Worm (Caenorhabditis elegans) whole organism, young adult: Measurements from ENCODE around the gene mdmh-35.

Experiments used
- B0261.1 ChIP-seq: sonication (generic microtip); optimal IDR thresholded peaks from 2 replicates; lab custom pipeline; 2016; ENCODE audit warnings: mild to moderate bottlenecking, missing genetic modification characterization, moderate library complexity, missing compliant biosample characterization
- B0336.3 ChIP-seq: fragments of 200-800 bp; sonication (Bioruptor generic); IDR thresholded peaks from 2 replicates; pipeline ENCODE4 v1.3.6; 2022; ENCODE audit warnings: missing genetic modification characterization, missing compliant biosample characterization
- C06A6.2 ChIP-seq: fragments of 200-800 bp; sonication (Bioruptor generic); conservative IDR thresholded peaks from 2 replicates; pipeline ENCODE4 v1.3.6; 2022; ENCODE audit warnings: missing genetic modification characterization, missing compliant biosample characterization
- C17E4.6 ChIP-seq: fragments of 200-800 bp; sonication (Bioruptor generic); IDR thresholded peaks from 2 replicates; pipeline ENCODE4 v1.3.6; 2022; ENCODE audit warnings: missing genetic modification reagents, missing genetic modification characterization, missing compliant biosample characterization
- D2030.7 ChIP-seq: fragments of 200-800 bp; sonication (Bioruptor generic); IDR thresholded peaks from 2 replicates; pipeline ENCODE4 v1.3.6; 2022; ENCODE audit warnings: missing genetic modification reagents, missing genetic modification characterization, missing compliant biosample characterization
- F33H1.4 ChIP-seq: fragments of 200-800 bp; sonication (Bioruptor generic); IDR thresholded peaks from 2 replicates; pipeline ENCODE4 v1.3.6; 2022; ENCODE audit warnings: missing genetic modification reagents, missing genetic modification characterization, missing compliant biosample characterization
- F37B4.10 ChIP-seq: fragments of 200-800 bp; sonication (Bioruptor generic); IDR thresholded peaks from 2 replicates; pipeline ENCODE4 v1.3.6; 2022; ENCODE audit warnings: missing genetic modification characterization, missing compliant biosample characterization
- F39B2.1 ChIP-seq: fragments of 200-800 bp; sonication (Bioruptor generic); IDR thresholded peaks from 2 replicates; pipeline ENCODE4 v1.3.6; 2022; ENCODE audit warnings: missing genetic modification reagents, missing genetic modification characterization, missing compliant biosample characterization
- Y53F4B.3 ChIP-seq: fragments of 200-800 bp; sonication (Bioruptor generic); IDR thresholded peaks from 2 replicates; pipeline ENCODE4 v1.3.6; 2022; ENCODE audit warnings: missing genetic modification reagents, missing genetic modification characterization, missing compliant biosample characterization
- Y53G8AR.9 ChIP-seq: fragments of 200-800 bp; sonication (Bioruptor generic); conservative IDR thresholded peaks from 2 replicates; pipeline ENCODE4 v1.3.6; 2022; ENCODE audit warnings: missing genetic modification reagents, missing genetic modification characterization, missing compliant biosample characterization
- Y67H2A.10 ChIP-seq: fragments of 200-800 bp; sonication (Bioruptor generic); conservative IDR thresholded peaks from 2 replicates; pipeline ENCODE4 v1.3.6; 2022; ENCODE audit warnings: missing genetic modification reagents, missing genetic modification characterization, missing compliant biosample characterization
- Y79H2A.3 ChIP-seq: fragments of 200-800 bp; sonication (Bioruptor generic); conservative IDR thresholded peaks from 2 replicates; pipeline ENCODE4 v1.3.6; 2022; ENCODE audit warnings: missing genetic modification reagents, missing genetic modification characterization, missing compliant biosample characterization
- athp-1 ChIP-seq: sonication (generic microtip); optimal IDR thresholded peaks from 2 replicates; lab custom pipeline; 2017; ENCODE audit warnings: mild to moderate bottlenecking, missing genetic modification characterization, missing compliant biosample characterization
- attf-3 ChIP-seq: fragments of 200-800 bp; sonication (Bioruptor generic); conservative IDR thresholded peaks from 2 replicates; pipeline ENCODE4 v1.3.6; 2022; ENCODE audit warnings: missing genetic modification reagents, missing genetic modification characterization, missing compliant biosample characterization
- attf-6 ChIP-seq: fragments of 200-800 bp; sonication (Bioruptor generic); IDR thresholded peaks from 2 replicates; pipeline ENCODE4 v1.3.6; 2022; ENCODE audit warnings: missing genetic modification reagents, missing genetic modification characterization, missing compliant biosample characterization
- cebp-1 ChIP-seq, 2 experiments: fragments of 200-800 bp in 1 of 2; sonication (Bioruptor generic) in 1 of 2; sonication (generic microtip) in 1 of 2; IDR thresholded peaks in 1 of 2; optimal IDR thresholded peaks in 1 of 2; 2 replicates each; pipeline versions ENCODE4 v1.3.6 to Lab custom; 2017 to 2022; ENCODE audit warnings: missing compliant biosample characterization in 2 of 2, missing genetic modification characterization in 2 of 2, mild to moderate bottlenecking in 1 of 2, missing genetic modification reagents in 1 of 2, moderate library complexity in 1 of 2
- ceh-27 ChIP-seq: fragments of 200-800 bp; sonication (Bioruptor generic); optimal IDR thresholded peaks from 2 replicates; lab custom pipeline; 2018; ENCODE audit warnings: mild to moderate bottlenecking, missing genetic modification characterization, moderate library complexity, missing compliant biosample characterization
- ceh-79 ChIP-seq: sonication (generic microtip); optimal IDR thresholded peaks from 2 replicates; lab custom pipeline; 2017; ENCODE audit warnings: mild to moderate bottlenecking, missing genetic modification characterization, missing compliant biosample characterization
- ceh-91 ChIP-seq: fragments of 200-800 bp; sonication (Bioruptor generic); IDR thresholded peaks from 2 replicates; pipeline ENCODE4 v1.3.6; 2022; ENCODE audit warnings: missing genetic modification reagents, missing genetic modification characterization, missing compliant biosample characterization
- chd-7 ChIP-seq: sonication (generic microtip); optimal IDR thresholded peaks from 2 replicates; lab custom pipeline; 2016; ENCODE audit warnings: mild to moderate bottlenecking, missing genetic modification characterization, moderate library complexity, missing compliant biosample characterization
- die-1 ChIP-seq: sonication (generic microtip); optimal IDR thresholded peaks from 2 replicates; lab custom pipeline; 2016; ENCODE audit warnings: missing genotype, mild to moderate bottlenecking, missing genetic modification characterization, missing compliant biosample characterization
- dox-1 ChIP-seq: fragments of 200-800 bp; sonication (Bioruptor generic); IDR thresholded peaks from 2 replicates; pipeline ENCODE4 v1.3.6; 2022; ENCODE audit warnings: missing genetic modification reagents, missing genetic modification characterization, missing compliant biosample characterization
- efl-1 ChIP-seq: fragments of 150-350 bp; optimal IDR thresholded peaks from 2 replicates; lab custom pipeline; 2014; ENCODE audit warnings: missing biosample characterization, missing genetic modification reagents, missing genetic modification characterization
- egl-44 ChIP-seq: fragments of 200-800 bp; sonication (Bioruptor generic); IDR thresholded peaks from 2 replicates; pipeline ENCODE4 v1.3.6; 2022; ENCODE audit warnings: missing genetic modification reagents, missing genetic modification characterization, missing compliant biosample characterization
- egrh-3 ChIP-seq: fragments of 200-800 bp; sonication (Bioruptor generic); IDR thresholded peaks from 2 replicates; pipeline ENCODE4 v1.3.6; 2022; ENCODE audit warnings: missing genetic modification reagents, missing genetic modification characterization, missing compliant biosample characterization
- him-1 ChIP-seq: sonication (generic microtip); optimal IDR thresholded peaks from 2 replicates; lab custom pipeline; 2016; ENCODE audit warnings: missing genotype, missing genetic modification reagents, missing genetic modification characterization, missing compliant biosample characterization
- hmg-1.2 ChIP-seq: fragments of 200-800 bp; sonication (Bioruptor generic); IDR thresholded peaks from 2 replicates; pipeline ENCODE4 v1.3.6; 2022; ENCODE audit warnings: missing genetic modification reagents, missing genetic modification characterization, missing compliant biosample characterization
- hrde-1 ChIP-seq: sonication (generic microtip); optimal IDR thresholded peaks from 2 replicates; lab custom pipeline; 2016; ENCODE audit warnings: missing genetic modification characterization, mild to moderate bottlenecking, missing compliant biosample characterization, moderate library complexity, missing genotype, missing genetic modification reagents, borderline replicate concordance
- hsf-1 ChIP-seq: fragments of 200-800 bp; sonication (Bioruptor generic); IDR thresholded peaks from 2 replicates; pipeline ENCODE4 v1.3.6; 2022; ENCODE audit warnings: missing genetic modification reagents, missing genetic modification characterization, missing compliant biosample characterization
- lag-1 ChIP-seq: fragments of 200-800 bp; sonication (Bioruptor generic); IDR thresholded peaks from 2 replicates; pipeline ENCODE4 v1.3.6; 2022; ENCODE audit warnings: missing genetic modification reagents, missing genetic modification characterization, missing compliant biosample characterization
- let-607 ChIP-seq, 2 experiments: fragments of 200-800 bp in 1 of 2; sonication (Bioruptor generic) in 1 of 2; sonication (generic microtip) in 1 of 2; optimal IDR thresholded peaks; 2 replicates each; lab custom pipeline; 2016 to 2018; ENCODE audit warnings: mild to moderate bottlenecking in 2 of 2, missing compliant biosample characterization in 2 of 2, missing genetic modification characterization in 2 of 2, moderate library complexity in 2 of 2, missing genotype in 1 of 2
- lin-35 ChIP-seq, 3 experiments: fragments of 150-350 bp in 2 of 3; sonication (generic microtip) in 1 of 3; optimal IDR thresholded peaks; 2 replicates each; lab custom pipeline; 2014 to 2018; ENCODE audit warnings: missing biosample characterization in 3 of 3, missing genetic modification characterization in 3 of 3, missing genetic modification reagents in 3 of 3
- lsl-1 ChIP-seq: fragments of 200-800 bp; sonication (Bioruptor generic); optimal IDR thresholded peaks from 2 replicates; lab custom pipeline; 2018; ENCODE audit warnings: mild to moderate bottlenecking, missing genetic modification characterization, moderate library complexity, missing compliant biosample characterization
- madf-6 ChIP-seq: fragments of 200-800 bp; sonication (Bioruptor generic); IDR thresholded peaks from 2 replicates; pipeline ENCODE4 v1.3.6; 2022; ENCODE audit warnings: missing genetic modification reagents, missing genetic modification characterization, missing compliant biosample characterization
- madf-8 ChIP-seq: fragments of 200-800 bp; sonication (Bioruptor generic); conservative IDR thresholded peaks from 2 replicates; pipeline ENCODE4 v1.3.6; 2022; ENCODE audit warnings: missing genetic modification reagents, missing genetic modification characterization, missing compliant biosample characterization
- mcd-1 ChIP-seq: fragments of 200-800 bp; sonication (Bioruptor generic); IDR thresholded peaks from 2 replicates; pipeline ENCODE4 v1.3.6; 2022; ENCODE audit warnings: missing genetic modification reagents, missing genetic modification characterization, missing compliant biosample characterization
- nfyb-1 ChIP-seq: fragments of 200-800 bp; sonication (Bioruptor generic); IDR thresholded peaks from 2 replicates; pipeline ENCODE4 v1.3.6; 2022; ENCODE audit warnings: missing genetic modification reagents, missing genetic modification characterization, missing compliant biosample characterization
- rcor-1 ChIP-seq: fragments of 200-800 bp; sonication (Bioruptor generic); IDR thresholded peaks from 2 replicates; pipeline ENCODE4 v1.3.6; 2022; ENCODE audit warnings: missing genetic modification reagents, missing genetic modification characterization, missing compliant biosample characterization
- tbp1 ChIP-seq: fragments of 200-800 bp; sonication (Bioruptor generic); optimal IDR thresholded peaks from 2 replicates; lab custom pipeline; 2018; ENCODE audit warnings: mild to moderate bottlenecking, missing genetic modification characterization, missing compliant biosample characterization
- unc-130 ChIP-seq: sonication (generic microtip); optimal IDR thresholded peaks from 2 replicates; lab custom pipeline; 2016; ENCODE audit warnings: missing genetic modification reagents, missing genetic modification characterization, missing compliant biosample characterization
- ztf-28 ChIP-seq: fragments of 200-800 bp; sonication (Bioruptor generic); IDR thresholded peaks from 2 replicates; pipeline ENCODE4 v1.3.6; 2022; ENCODE audit warnings: missing genetic modification reagents, missing genetic modification characterization, missing compliant biosample characterization
- ztf-3 ChIP-seq: fragments of 200-800 bp; sonication (Bioruptor generic); optimal IDR thresholded peaks from 2 replicates; lab custom pipeline; 2018; ENCODE audit warnings: mild to moderate bottlenecking, missing genetic modification characterization, missing compliant biosample characterization
- ztf-6 ChIP-seq: fragments of 200-800 bp; sonication (Bioruptor generic); IDR thresholded peaks from 2 replicates; pipeline ENCODE4 v1.3.6; 2022; ENCODE audit warnings: missing genetic modification reagents, missing genetic modification characterization, missing compliant biosample characterization

mdmh-35 gene

DNA sequence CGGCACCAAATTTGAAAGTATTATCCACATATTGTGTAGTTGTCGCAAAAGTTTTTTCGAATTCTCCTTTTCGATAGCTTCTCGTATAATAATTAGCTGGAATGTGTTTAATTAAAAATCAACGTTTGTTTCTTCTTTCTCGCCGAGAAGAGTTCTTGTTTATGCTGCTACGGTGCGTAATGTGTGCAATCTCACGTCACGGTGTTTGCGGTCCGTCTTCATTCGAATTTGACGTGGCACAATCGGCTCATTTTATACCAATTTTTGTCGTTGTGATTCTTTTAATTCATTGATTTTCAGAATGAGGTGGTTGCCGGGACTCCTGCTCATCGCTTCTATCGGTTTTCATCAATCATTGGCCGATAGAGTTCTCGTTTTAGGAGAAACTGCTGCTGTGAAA lies 8.7 kb upstream of the mdmh-35 start, which contains the start of gene ostb-1:
ostb-1 (plus strand) TSS at position 301 of the 400 bp plus-strand sequence.
- TF ChIP-seq F39B2.1 (GFP tag; lab: Robert Waterston, UW): no peak
- TF ChIP-seq him-1: no peak
- no peak for TF ChIP-seq attf-6 (GFP tag; lab: Robert Waterston, UW)
- no peak for TF ChIP-seq egl-44
- no peak for TF ChIP-seq dox-1 (GFP tag; lab: Robert Waterston, UW)
- no peak for TF ChIP-seq Y53F4B.3 (GFP tag; lab: Robert Waterston, UW)
- peak; percentile 22; the same call in 1 of the 2 replicates for TF ChIP-seq attf-3 (GFP tag; lab: Robert Waterston, UW)
- TF ChIP-seq nfyb-1 (GFP tag; lab: Robert Waterston, UW): no peak
- TF ChIP-seq ceh-27 (GFP tag; lab: Kevin White, UChicago): no peak
- peak; percentile 63 to 72 for TF ChIP-seq let-607 (tag; optimal IDR thresholded peaks at IDR 0.05; lab: Kevin White, UChicago)

- TF ChIP-seq ztf-6: no peak
- TF ChIP-seq F37B4.10 (GFP tag; lab: Robert Waterston, UW): no peak
- TF ChIP-seq let-607 (tag; optimal IDR thresholded peaks at IDR 0.05; lab: Kevin White, UChicago): no peak
- no peak for TF ChIP-seq lag-1
- TF ChIP-seq attf-6 (GFP tag; lab: Robert Waterston, UW): no peak
- TF ChIP-seq F33H1.4 (GFP tag; lab: Robert Waterston, UW): peak; percentile 71
- peak; percentile 39 for TF ChIP-seq mcd-1 (GFP tag; lab: Robert Waterston, UW)
- peak; percentile 21 for TF ChIP-seq chd-7 (tag; lab: Kevin White, UChicago)
- TF ChIP-seq D2030.7 (GFP tag; lab: Robert Waterston, UW): 0 out of 2 replicates have a peak, but pooled peaks have one; percentile 34
- TF ChIP-seq Y53F4B.3 (GFP tag; lab: Robert Waterston, UW): no peak
- peak; percentile 59 for TF ChIP-seq hsf-1
- TF ChIP-seq attf-3 (GFP tag; lab: Robert Waterston, UW): no peak
- TF ChIP-seq madf-8 (GFP tag; lab: Robert Waterston, UW): no peak; the same call in 1 of the 2 replicates
- 0 out of 2 replicates have a peak, but pooled peaks have one; percentile 6 for TF ChIP-seq ztf-28 (GFP tag; lab: Robert Waterston, UW)
- TF ChIP-seq egrh-3: peak; percentile 79; the same call in 1 of the 2 replicates
- peak; percentile 13 for TF ChIP-seq lsl-1 (GFP tag; lab: Kevin White, UChicago)
- TF ChIP-seq C17E4.6 (GFP tag; lab: Robert Waterston, UW): 0 out of 2 replicates have a peak, but pooled peaks have one; percentile 40
- peak; percentile 37; the same call in 1 of the 2 replicates for TF ChIP-seq ceh-91 (GFP tag; lab: Robert Waterston, UW)
- TF ChIP-seq rcor-1: no peak
- peak; percentile 25 for TF ChIP-seq athp-1 (tag; lab: Kevin White, UChicago)
- peak; percentile 59 for TF ChIP-seq efl-1 (GFP tag; lab: Kevin White, UChicago)
- 0 out of 2 replicates have a peak, but pooled peaks have one; percentile 11 for TF ChIP-seq Y67H2A.10 (GFP tag; lab: Robert Waterston, UW)
- TF ChIP-seq Y79H2A.3 (GFP tag; lab: Robert Waterston, UW): 0 out of 2 replicates have a peak, but pooled peaks have one; percentile 25
- TF ChIP-seq hrde-1 (tag; lab: Kevin White, UChicago): no peak
- no peak for TF ChIP-seq lin-35 (GFP tag; optimal IDR thresholded peaks at IDR 0.05; lab: Kevin White, UChicago)
- peak; percentile 33; the same call in 1 of the 2 replicates for TF ChIP-seq madf-6 (GFP tag; lab: Robert Waterston, UW)
- no peak for TF ChIP-seq cebp-1 (GFP tag; IDR thresholded peaks at IDR 0.05; lab: Robert Waterston, UW)
- peak; percentile 8 for TF ChIP-seq cebp-1 (tag; optimal IDR thresholded peaks at IDR 0.05; lab: Kevin White, UChicago)
- no peak for TF ChIP-seq ceh-79 (tag; lab: Kevin White, UChicago)
- no peak for TF ChIP-seq ztf-3 (GFP tag; lab: Kevin White, UChicago)
- TF ChIP-seq unc-130 (GFP tag; lab: Kevin White, UChicago): no peak
- no peak for TF ChIP-seq tbp1 (GFP tag; lab: Kevin White, UChicago)
- TF ChIP-seq ceh-27 (GFP tag; lab: Kevin White, UChicago): no peak
- no peak for TF ChIP-seq C06A6.2
- 0 out of 2 replicates have a peak, but pooled peaks have one; percentile 17 for TF ChIP-seq hmg-1.2 (GFP tag; lab: Robert Waterston, UW)
- no peak for TF ChIP-seq dox-1 (GFP tag; lab: Robert Waterston, UW)
- 0 out of 2 replicates have a peak, but pooled peaks have one; percentile 58 for TF ChIP-seq Y53G8AR.9 (GFP tag; lab: Robert Waterston, UW)
- TF ChIP-seq die-1 (tag; lab: Kevin White, UChicago): peak; percentile 9
- TF ChIP-seq B0261.1: no peak
- peak; percentile 50 for TF ChIP-seq B0336.3 (GFP tag; lab: Robert Waterston, UW)
Observed at ce11 chrII:7863480-7864125, 8.1 kb upstream of the mdmh-35 start.
